Fruit fly (Drosophila melanogaster): ENCODE data around the gene ninaG.

DNA sequence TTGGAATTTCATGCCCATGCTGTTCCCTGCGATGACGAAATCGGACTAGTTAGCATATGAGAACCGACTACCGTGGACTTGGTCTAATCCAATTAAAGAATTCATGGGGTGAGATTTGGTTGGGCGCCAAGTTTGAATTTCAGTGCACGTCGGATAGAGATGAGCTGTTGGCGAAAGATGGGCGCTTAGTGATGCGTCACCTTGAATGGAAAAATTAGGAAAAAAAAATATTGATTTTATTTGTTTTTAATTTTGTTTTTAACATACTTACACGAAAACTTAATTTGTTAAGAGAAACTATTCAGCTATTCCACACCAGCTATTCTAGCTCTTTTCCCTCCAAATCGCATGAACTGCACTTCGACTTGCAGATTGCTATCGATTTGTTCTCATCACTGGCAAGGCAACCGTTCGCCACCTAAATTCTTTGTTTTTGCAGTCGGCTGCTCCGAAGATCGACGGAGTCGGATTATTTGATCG is at the start of gene ninaG, which contains the start of gene Sptz:
- TF ChIP-seq psq (optimal IDR thresholded peaks at IDR 0.05) (no peak), ttk (optimal IDR thresholded peaks at IDR 0.05) (no peak), Sin3A (optimal IDR thresholded peaks at IDR 0.05) (no peak), Myc (optimal IDR thresholded peaks at IDR 0.05) (no peak), insv (optimal IDR thresholded peaks at IDR 0.05) (no peak), h (optimal IDR thresholded peaks at IDR 0.05) (no peak)
